Fruit fly (Drosophila melanogaster) whole organism, embryonic: ENCODE data around the gene Osi20.
A peak's percentile ranks its signal among the peaks of the same experiment; 100 is the strongest.

Experiments
- ATbp ChIP-seq: fragments of 200-800 bp; sonication (Bioruptor generic); optimal IDR thresholded peaks from 2 replicates; lab custom pipeline; 2017; ENCODE audit warnings: missing biosample characterization, mild to moderate bottlenecking, missing genetic modification characterization, missing genetic modification reagents
- Abd-B ChIP-seq: fragments of 200-800 bp; sonication (Bioruptor generic); optimal IDR thresholded peaks from 2 replicates; lab custom pipeline; 2018; ENCODE audit warnings: missing biosample characterization, mild to moderate bottlenecking, missing genetic modification characterization, moderate library complexity
- Adf1 ChIP-seq: fragments of 200-800 bp; sonication (Bioruptor generic); IDR thresholded peaks from 2 replicates; pipeline ENCODE4 v1.3.6; 2022; ENCODE audit warnings: missing biosample characterization, missing genetic modification characterization
- BtbVII ChIP-seq: fragments of 200-800 bp; sonication (Bioruptor generic); optimal IDR thresholded peaks from 3 replicates; lab custom pipeline; 2017; ENCODE audit warnings: missing biosample characterization, mild to moderate bottlenecking, missing genetic modification characterization
- CG10209 ChIP-seq: fragments of 200-800 bp; sonication (Bioruptor generic); optimal IDR thresholded peaks from 3 replicates; lab custom pipeline; 2017; ENCODE audit warnings: missing biosample characterization, mild to moderate bottlenecking, missing genetic modification characterization, missing genetic modification reagents
- CG10267 ChIP-seq: fragments of 200-800 bp; sonication (Bioruptor generic); optimal IDR thresholded peaks from 2 replicates; lab custom pipeline; 2018; ENCODE audit warnings: missing biosample characterization, mild to moderate bottlenecking, missing genetic modification characterization, moderate library complexity
- CG12155 ChIP-seq: fragments of 200-800 bp; sonication (Bioruptor generic); optimal IDR thresholded peaks from 3 replicates; lab custom pipeline; 2016; ENCODE audit warnings: missing biosample characterization, missing genetic modification characterization
- CG12219 ChIP-seq: fragments of 200-800 bp; sonication (Bioruptor generic); optimal IDR thresholded peaks from 3 replicates; lab custom pipeline; 2018; ENCODE audit warnings: missing biosample characterization, mild to moderate bottlenecking, missing genetic modification characterization
- CG12391 ChIP-seq: fragments of 200-800 bp; sonication (Bioruptor generic); optimal IDR thresholded peaks from 3 replicates; lab custom pipeline; 2018; ENCODE audit warnings: missing biosample characterization, mild to moderate bottlenecking, missing genetic modification characterization, moderate library complexity
- CG13894 ChIP-seq: fragments of 200-800 bp; sonication (Bioruptor generic); optimal IDR thresholded peaks from 3 replicates; lab custom pipeline; 2018; ENCODE audit warnings: missing biosample characterization, mild to moderate bottlenecking, missing genetic modification characterization, moderate library complexity
- CG1602 ChIP-seq: fragments of 200-800 bp; sonication (Bioruptor generic); optimal IDR thresholded peaks from 3 replicates; lab custom pipeline; 2016; ENCODE audit warnings: missing biosample characterization, missing genetic modification characterization
- CG1603 ChIP-seq: fragments of 200-800 bp; sonication (Bioruptor generic); optimal IDR thresholded peaks from 2 replicates; lab custom pipeline; 2019; ENCODE audit warnings: missing biosample characterization, mild to moderate bottlenecking, missing genetic modification characterization, moderate library complexity
- CG2120 ChIP-seq: fragments of 200-800 bp; sonication (Bioruptor generic); optimal IDR thresholded peaks from 3 replicates; lab custom pipeline; 2016; ENCODE audit warnings: missing biosample characterization, missing genetic modification characterization
- CG2712 ChIP-seq: fragments of 200-800 bp; optimal IDR thresholded peaks from 3 replicates; lab custom pipeline; 2019; ENCODE audit warnings: missing biosample characterization, mild to moderate bottlenecking, missing genetic modification characterization, moderate library complexity
- CG4617 ChIP-seq: fragments of 200-800 bp; sonication (Bioruptor generic); optimal IDR thresholded peaks from 3 replicates; lab custom pipeline; 2016; ENCODE audit warnings: missing biosample characterization, missing genetic modification characterization, borderline replicate concordance
- CG4820 ChIP-seq: fragments of 200-800 bp; sonication (Bioruptor generic); optimal IDR thresholded peaks from 3 replicates; lab custom pipeline; 2016; ENCODE audit warnings: missing biosample characterization, missing genetic modification characterization
- CG5953 ChIP-seq: fragments of 200-800 bp; sonication (Bioruptor generic); IDR thresholded peaks from 2 replicates; pipeline ENCODE4 v1.3.6; 2022; ENCODE audit warnings: missing biosample characterization, missing genetic modification characterization
- CG6272 ChIP-seq: fragments of 200-800 bp; sonication (Bioruptor generic); IDR thresholded peaks from 2 replicates; pipeline ENCODE4 v1.3.6; 2022; ENCODE audit warnings: missing biosample characterization, missing genetic modification characterization
- CG6689 ChIP-seq: fragments of 200-800 bp; sonication (Bioruptor generic); IDR thresholded peaks from 2 replicates; pipeline ENCODE4 v1.3.6; 2022; ENCODE audit warnings: missing biosample characterization, missing genetic modification characterization
- CG7357 ChIP-seq: fragments of 200-800 bp; sonication (Bioruptor generic); IDR thresholded peaks from 3 replicates; pipeline ENCODE4 v1.3.6; 2022; ENCODE audit warnings: missing biosample characterization, missing genetic modification characterization
- CHES-1-like ChIP-seq: fragments of 200-800 bp; sonication (Bioruptor generic); optimal IDR thresholded peaks from 2 replicates; lab custom pipeline; 2016; ENCODE audit warnings: missing biosample characterization, missing genetic modification characterization
- CrebB ChIP-seq: fragments of 200-800 bp; sonication (Bioruptor generic); optimal IDR thresholded peaks from 3 replicates; lab custom pipeline; 2018; ENCODE audit warnings: missing biosample characterization, mild to moderate bottlenecking, missing genetic modification characterization
- Deaf1 ChIP-seq: fragments of 200-800 bp; optimal IDR thresholded peaks from 3 replicates; lab custom pipeline; 2019; ENCODE audit warnings: missing biosample characterization, mild to moderate bottlenecking, missing genetic modification characterization, moderate library complexity
- Dfd ChIP-seq, 2 experiments: fragments of >200 bp; optimal IDR thresholded peaks; 2 replicates each; lab custom pipeline; 2017; ENCODE audit warnings: missing biosample characterization in 2 of 2, missing genetic modification characterization in 2 of 2
- Fer3 ChIP-seq: fragments of 200-800 bp; sonication (Bioruptor generic); optimal IDR thresholded peaks from 2 replicates; lab custom pipeline; 2018; ENCODE audit warnings: missing biosample characterization, mild to moderate bottlenecking, missing genetic modification characterization, moderate library complexity
- Gug ChIP-seq: fragments of 200-800 bp; sonication (Bioruptor generic); IDR thresholded peaks from 4 replicates; pipeline ENCODE4 v1.3.6; 2022; ENCODE audit warnings: missing biosample characterization, missing genetic modification characterization
- HHEX ChIP-seq: fragments of 200-800 bp; sonication (Bioruptor generic); optimal IDR thresholded peaks from 3 replicates; lab custom pipeline; 2017; ENCODE audit warnings: missing biosample characterization, mild to moderate bottlenecking, missing genetic modification characterization, missing genetic modification reagents
- Hand ChIP-seq: fragments of 200-800 bp; sonication (Bioruptor generic); optimal IDR thresholded peaks from 2 replicates; lab custom pipeline; 2017; ENCODE audit warnings: mild to moderate bottlenecking, missing biosample characterization, missing genetic modification reagents, missing genetic modification characterization
- Hmx ChIP-seq: fragments of 200-800 bp; sonication (Bioruptor generic); optimal IDR thresholded peaks from 2 replicates; lab custom pipeline; 2016; ENCODE audit warnings: missing biosample characterization, missing genetic modification characterization
- Hsf ChIP-seq: fragments of 200-800 bp; sonication (Bioruptor generic); optimal IDR thresholded peaks from 3 replicates; lab custom pipeline; 2016; ENCODE audit warnings: missing biosample characterization, missing genetic modification characterization
- Opbp ChIP-seq: fragments of 200-800 bp; sonication (Bioruptor generic); IDR thresholded peaks from 3 replicates; pipeline ENCODE4 v1.3.6; 2022; ENCODE audit warnings: missing biosample characterization, missing genetic modification characterization; ENCODE audit not compliant: partially characterized antibody
- Xbp1 ChIP-seq: fragments of 200-800 bp; sonication (Bioruptor generic); optimal IDR thresholded peaks from 3 replicates; lab custom pipeline; 2016; ENCODE audit warnings: missing biosample characterization, mild to moderate bottlenecking, missing genetic modification characterization
- bab2 ChIP-seq: fragments of 200-800 bp; sonication (Bioruptor generic); optimal IDR thresholded peaks from 2 replicates; lab custom pipeline; 2016; ENCODE audit warnings: missing biosample characterization, missing genetic modification characterization
- bsh ChIP-seq, 2 experiments: fragments of 200-800 bp; sonication (Bioruptor generic); optimal IDR thresholded peaks; 2 replicates each; lab custom pipeline; 2017 to 2018; ENCODE audit warnings: mild to moderate bottlenecking in 2 of 2, missing biosample characterization in 2 of 2, missing genetic modification characterization in 2 of 2, moderate library complexity in 1 of 2
- fd102C ChIP-seq: fragments of 200-800 bp; sonication (Bioruptor generic); optimal IDR thresholded peaks from 2 replicates; lab custom pipeline; 2018; ENCODE audit warnings: missing biosample characterization, mild to moderate bottlenecking, missing genetic modification characterization, moderate library complexity
- fd3F ChIP-seq: fragments of 200-800 bp; sonication (Bioruptor generic); optimal IDR thresholded peaks from 2 replicates; lab custom pipeline; 2018; ENCODE audit warnings: missing biosample characterization, mild to moderate bottlenecking, missing genetic modification characterization, moderate library complexity
- fd64A ChIP-seq: fragments of 200-800 bp; sonication (Bioruptor generic); optimal IDR thresholded peaks from 3 replicates; lab custom pipeline; 2018; ENCODE audit warnings: missing biosample characterization, mild to moderate bottlenecking, missing genetic modification characterization
- gcm2 ChIP-seq: fragments of 200-800 bp; sonication (Bioruptor generic); optimal IDR thresholded peaks from 2 replicates; lab custom pipeline; 2016; ENCODE audit warnings: missing biosample characterization, missing genetic modification characterization
- kay ChIP-seq: fragments of 200-800 bp; sonication (Bioruptor generic); optimal IDR thresholded peaks from 2 replicates; lab custom pipeline; 2016; ENCODE audit warnings: missing biosample characterization, missing genetic modification characterization
- lilli ChIP-seq: fragments of 200-800 bp; sonication (Bioruptor generic); optimal IDR thresholded peaks from 3 replicates; lab custom pipeline; 2016; ENCODE audit warnings: missing biosample characterization, missing genetic modification characterization
- mirr ChIP-seq: fragments of 200-800 bp; sonication (Bioruptor generic); optimal IDR thresholded peaks from 3 replicates; lab custom pipeline; 2018; ENCODE audit warnings: missing biosample characterization, mild to moderate bottlenecking, missing genetic modification characterization
- phol ChIP-seq: fragments of 200-800 bp; sonication (Bioruptor generic); optimal IDR thresholded peaks from 3 replicates; lab custom pipeline; 2018; ENCODE audit warnings: missing biosample characterization, mild to moderate bottlenecking, missing genetic modification characterization, moderate library complexity
- pzg ChIP-seq: fragments of 200-800 bp; sonication (Bioruptor generic); optimal IDR thresholded peaks from 3 replicates; lab custom pipeline; 2018; ENCODE audit warnings: missing biosample characterization, mild to moderate bottlenecking, missing genetic modification characterization, moderate library complexity
- seq ChIP-seq: fragments of 200-800 bp; sonication (Bioruptor generic); IDR thresholded peaks from 2 replicates; pipeline ENCODE4 v1.3.6; 2022; ENCODE audit warnings: missing biosample characterization, missing genetic modification characterization
- sob ChIP-seq: fragments of 200-800 bp; sonication (Bioruptor generic); IDR thresholded peaks from 2 replicates; pipeline ENCODE4 v1.3.6; 2022; ENCODE audit warnings: missing biosample characterization, missing genetic modification characterization
- stwl ChIP-seq: fragments of 200-800 bp; sonication (Bioruptor generic); optimal IDR thresholded peaks from 3 replicates; lab custom pipeline; 2018; ENCODE audit warnings: missing biosample characterization, mild to moderate bottlenecking, missing genetic modification characterization, moderate library complexity
- wdn ChIP-seq: fragments of 200-800 bp; sonication (Bioruptor generic); IDR thresholded peaks from 2 replicates; pipeline ENCODE4 v1.3.6; 2022; ENCODE audit warnings: missing biosample characterization, missing genetic modification characterization
- zfh2 ChIP-seq: fragments of 200-800 bp; sonication (Bioruptor generic); optimal IDR thresholded peaks from 2 replicates; lab custom pipeline; 2016; ENCODE audit warnings: missing biosample characterization, missing genetic modification characterization

The Osi20 gene

dm6 chr3R:6373512-6374306 lies 33.8 kb downstream of the Osi20 start (continued):
- TF ChIP-seq CG10267 (tag; lab: Kevin White, UChicago): peak; percentile 51
- peak; percentile 52; the same call in 1 of the 2 replicates for TF ChIP-seq seq
- no peak for TF ChIP-seq Hand (GFP tag; lab: Kevin White, UChicago)
- TF ChIP-seq ATbp (GFP tag; lab: Kevin White, UChicago): peak; percentile 10
- TF ChIP-seq lilli (GFP tag; lab: Kevin White, UChicago): peak; percentile 52
- peak; percentile 43 for TF ChIP-seq Adf1 (GFP tag; lab: Robert Waterston, UW)
- TF ChIP-seq stwl: peak; percentile 22
- peak; percentile 47 for TF ChIP-seq CG1603 (tag; lab: Kevin White, UChicago)
- peak; percentile 39 for TF ChIP-seq bab2 (GFP tag; lab: Kevin White, UChicago)
- TF ChIP-seq CHES-1-like (GFP tag; lab: Kevin White, UChicago): peak; percentile 13
- TF ChIP-seq CG4617 (GFP tag; lab: Kevin White, UChicago): peak; percentile 19
- no peak for TF ChIP-seq CG7357 (GFP tag; lab: Robert Waterston, UW)
- no peak for TF ChIP-seq Abd-B (GFP tag; lab: Kevin White, UChicago)
- peak; percentile 65 for TF ChIP-seq Fer3 (tag; lab: Kevin White, UChicago)
- TF ChIP-seq sob: peak; percentile 64; the same call in 1 of the 2 replicates
- TF ChIP-seq HHEX (GFP tag; lab: Kevin White, UChicago): peak; percentile 73
- TF ChIP-seq CG6689 (GFP tag; lab: Robert Waterston, UW): 0 out of 2 replicates have a peak, but pooled peaks have one; percentile 22
- TF ChIP-seq CG4820 (GFP tag; lab: Kevin White, UChicago): no peak
- TF ChIP-seq bsh (GFP tag; optimal IDR thresholded peaks at IDR 0.05; lab: Kevin White, UChicago): peak in 1 of 2 experiments; percentile 40
- TF ChIP-seq Xbp1 (GFP tag; lab: Kevin White, UChicago): peak; percentile 30
- TF ChIP-seq Dfd (GFP tag; optimal IDR thresholded peaks at IDR 0.05; lab: Kevin White, UChicago): no peak
- peak; percentile 28 for TF ChIP-seq CG13894 (tag; lab: Kevin White, UChicago)
- no peak for TF ChIP-seq zfh2 (GFP tag; lab: Kevin White, UChicago)
- TF ChIP-seq CG10209 (GFP tag; lab: Kevin White, UChicago): peak; percentile 78
- TF ChIP-seq CrebB (tag; lab: Kevin White, UChicago): peak; percentile 55
- TF ChIP-seq Gug: no peak
- peak; percentile 22 for TF ChIP-seq phol
- TF ChIP-seq wdn: peak; percentile 45; the same call in 1 of the 2 replicates
- TF ChIP-seq Opbp (GFP tag; lab: Robert Waterston, UW): no peak
- peak; percentile 89 for TF ChIP-seq fd3F (GFP tag; lab: Kevin White, UChicago)
- peak; percentile 20 for TF ChIP-seq pzg
- peak; percentile 6 for TF ChIP-seq CG12219
- peak; percentile 52 for TF ChIP-seq mirr (GFP tag; lab: Kevin White, UChicago)
- TF ChIP-seq Deaf1 (tag; lab: Kevin White, UChicago): no peak
- peak; percentile 48 for TF ChIP-seq Hmx
- TF ChIP-seq gcm2 (GFP tag; lab: Kevin White, UChicago): peak; percentile 21
- TF ChIP-seq Hsf (GFP tag; lab: Kevin White, UChicago): peak; percentile 35
- peak; percentile 23 for TF ChIP-seq CG2712 (tag; lab: Kevin White, UChicago)
- TF ChIP-seq CG6272 (GFP tag; lab: Robert Waterston, UW): no peak
- TF ChIP-seq BtbVII: peak; percentile 72
- TF ChIP-seq CG2120 (GFP tag; lab: Kevin White, UChicago): peak; percentile 59
- no peak for TF ChIP-seq fd102C (GFP tag; lab: Kevin White, UChicago)
- TF ChIP-seq CG12391 (tag; lab: Kevin White, UChicago): peak; percentile 54
- TF ChIP-seq fd64A (GFP tag; lab: Kevin White, UChicago): peak; percentile 14
- peak; percentile 22 for TF ChIP-seq kay (GFP tag; lab: Kevin White, UChicago)
- peak; percentile 37 for TF ChIP-seq CG1602 (GFP tag; lab: Kevin White, UChicago)
- peak; percentile 34; the same call in 1 of the 2 replicates for TF ChIP-seq CG5953 (GFP tag; lab: Robert Waterston, UW)
- peak; percentile 14 for TF ChIP-seq CG12155 (GFP tag; lab: Kevin White, UChicago)
